Worm (Caenorhabditis elegans): ENCODE data around the gene his-69.

ce11 chrIII:4010987-4011386, 47.6 kb downstream of the his-69 start:
- TF ChIP-seq fkh-10 (GFP tag; optimal IDR thresholded peaks at IDR 0.05) (no peak), ama-1 (optimal IDR thresholded peaks at IDR 0.05) (no peak), snpc-4 (tag; optimal IDR thresholded peaks at IDR 0.05) (no peak), hmg-11 (tag; optimal IDR thresholded peaks at IDR 0.05) (no peak), nhr-25 (tag; optimal IDR thresholded peaks at IDR 0.05) (no peak), ceh-9 (tag; optimal IDR thresholded peaks at IDR 0.05) (no peak), nhr-12 (tag; optimal IDR thresholded peaks at IDR 0.05) (no peak)

Measured in whole organism, L3 larva.